Worm (Caenorhabditis elegans): Measurements from ENCODE around the gene R02E4.1.

DNA sequence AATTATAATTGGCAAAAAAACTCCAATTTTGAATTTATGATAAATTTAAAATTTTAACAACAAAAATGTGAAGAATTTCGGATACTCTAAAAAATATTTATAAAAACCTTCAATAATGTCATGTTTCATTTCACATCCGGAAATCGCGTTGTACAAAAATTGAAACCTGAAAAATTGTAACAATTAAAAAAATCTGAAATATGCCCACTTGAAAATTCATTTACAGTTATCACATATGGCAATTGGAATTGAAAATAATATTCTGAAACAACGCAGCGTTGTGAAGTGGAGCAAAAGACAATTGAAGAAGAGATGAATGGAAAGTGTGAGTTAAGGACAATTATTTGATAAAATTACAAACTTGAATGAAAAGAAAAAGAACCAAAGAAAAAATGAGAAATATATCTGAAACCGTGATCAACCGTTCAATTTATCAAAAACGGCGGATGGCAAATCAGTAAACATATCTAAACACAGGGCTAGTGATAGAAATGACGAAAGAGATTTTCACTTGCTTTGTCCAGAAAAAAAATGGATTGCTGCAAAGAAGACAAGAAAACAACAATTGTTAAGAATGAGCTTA is 44.2 kb upstream of the R02E4.1 start:
- no peak for TF ChIP-seq lin-13 (tag; optimal IDR thresholded peaks at IDR 0.05)
- TF ChIP-seq mab-5 (tag; optimal IDR thresholded peaks at IDR 0.05) = no peak
- TF ChIP-seq ztf-11 (tag; optimal IDR thresholded peaks at IDR 0.05) = no peak
- TF ChIP-seq ham-2 (GFP tag; optimal IDR thresholded peaks at IDR 0.05) = no peak
- TF ChIP-seq nhr-12 (tag; optimal IDR thresholded peaks at IDR 0.05) = no peak
- TF ChIP-seq nhr-237 (tag; optimal IDR thresholded peaks at IDR 0.05) = no peak
- no peak for TF ChIP-seq unc-62 (GFP tag; optimal IDR thresholded peaks at IDR 0.05)
- no peak for TF ChIP-seq mls-2 (tag; optimal IDR thresholded peaks at IDR 0.05)
- TF ChIP-seq pha-4 (tag; optimal IDR thresholded peaks at IDR 0.05) = no peak
- TF ChIP-seq tbx-8 (GFP tag; optimal IDR thresholded peaks at IDR 0.05) = no peak
